Fruit fly (Drosophila melanogaster) whole organism: Measurements from ENCODE around the gene sordd2.
"Not testable (repeated sequence)": the region's sequence is repeated elsewhere in the genome, so short reads cannot be mapped to it uniquely, and the experiment has no call there.

Source experiments
- CG8478 ChIP-seq: fragments of >200 bp; optimal IDR thresholded peaks from 2 replicates; lab custom pipeline; 2018; ENCODE audit warnings: inconsistent platforms
- Dll ChIP-seq: fragments of >200 bp; optimal IDR thresholded peaks from 2 replicates; lab custom pipeline; 2017
- EcR ChIP-seq, 2 experiments: fragments of >200 bp; optimal IDR thresholded peaks; 2 replicates each; lab custom pipeline; 2017; ENCODE audit warnings: missing biosample characterization in 2 of 2, missing genetic modification characterization in 2 of 2, missing genetic modification reagents in 2 of 2
- pan ChIP-seq: fragments of >200 bp; optimal IDR thresholded peaks from 2 replicates; lab custom pipeline; 2017
- psq ChIP-seq: fragments of >200 bp; optimal IDR thresholded peaks from 2 replicates; lab custom pipeline; 2017
- usp ChIP-seq: fragments of >200 bp; optimal IDR thresholded peaks from 2 replicates; lab custom pipeline; 2017; ENCODE audit warnings: missing biosample characterization, missing genetic modification characterization, mixed read lengths

The sordd2 gene

dm6 chrX:15795951-15796443 is 3.0 kb downstream of the sordd2 start, which contains the start of gene sordd1:
Gene sordd1, minus strand, starts transcription at chrX:15796028.
- TF ChIP-seq CG8478; EcR (GFP tag; optimal IDR thresholded peaks at IDR 0.05; lab: Kevin White, UChicago); psq (lab: Kevin White, UChicago): not testable (repeated sequence)

dm6 chrX:15788235-15789187 is 10.5 kb downstream of the sordd2 start, which contains the start of gene Rhp:
Gene Rhp, plus strand, starts transcription at chrX:15788897.
- TF ChIP-seq pan (no peak), EcR (GFP tag; optimal IDR thresholded peaks at IDR 0.05; lab: Kevin White, UChicago) (no peak), CG8478 (no peak), psq (lab: Kevin White, UChicago) (no peak), Dll (lab: Kevin White, UChicago) (no peak), usp (no peak)

- TF ChIP-seq usp: no peak
- TF ChIP-seq EcR (GFP tag; optimal IDR thresholded peaks at IDR 0.05; lab: Kevin White, UChicago): no peak
- no peak for TF ChIP-seq CG8478
- no peak for TF ChIP-seq psq (lab: Kevin White, UChicago)
- no peak for TF ChIP-seq Dll (lab: Kevin White, UChicago)
- no peak for TF ChIP-seq pan
Observed at dm6 chrX:15786242-15786641, 12.7 kb downstream of the sordd2 start.

dm6 chrX:15785429-15786239 is 13.3 kb downstream of the sordd2 start, which contains the start of the genes Paf-AHalpha and mRpS30:
Gene Paf-AHalpha, minus strand, starts transcription at chrX:15785583.
Gene mRpS30, plus strand, starts transcription at chrX:15786047.
- TF ChIP-seq psq (lab: Kevin White, UChicago): no peak
- TF ChIP-seq Dll (lab: Kevin White, UChicago): no peak
- TF ChIP-seq usp: no peak
- no peak for TF ChIP-seq CG8478
- TF ChIP-seq pan: no peak
- no peak for TF ChIP-seq EcR (GFP tag; optimal IDR thresholded peaks at IDR 0.05; lab: Kevin White, UChicago)

dm6 chrX:15783610-15784009 is 15.4 kb downstream of the sordd2 start, which contains the start of gene Efhc1.1:
Gene Efhc1.1, minus strand, starts transcription at chrX:15783710.
- no peak for TF ChIP-seq EcR (GFP tag; optimal IDR thresholded peaks at IDR 0.05; lab: Kevin White, UChicago)
- TF ChIP-seq CG8478: no peak
- TF ChIP-seq Dll (lab: Kevin White, UChicago): no peak
- no peak for TF ChIP-seq pan
- no peak for TF ChIP-seq usp
- TF ChIP-seq psq (lab: Kevin White, UChicago): no peak

dm6 chrX:15778846-15779245 is 20.1 kb downstream of the sordd2 start, which contains the start of gene CG43673:
Gene CG43673, plus strand, starts transcription at chrX:15779146.
- TF ChIP-seq CG8478 (no peak), Dll (lab: Kevin White, UChicago) (no peak), psq (lab: Kevin White, UChicago) (no peak), pan (no peak), EcR (GFP tag; optimal IDR thresholded peaks at IDR 0.05; lab: Kevin White, UChicago) (no peak)

dm6 chrX:15772663-15773062 is 26.3 kb downstream of the sordd2 start, which contains the start of gene CG43672:
Gene CG43672, plus strand, starts transcription at chrX:15772963.
- TF ChIP-seq EcR (GFP tag; optimal IDR thresholded peaks at IDR 0.05; lab: Kevin White, UChicago): no peak
- TF ChIP-seq Dll (lab: Kevin White, UChicago): no peak
- TF ChIP-seq CG8478: no peak

dm6 chrX:15769457-15769856 is 29.5 kb downstream of the sordd2 start, which contains the start of gene CG33172:
Gene CG33172, plus strand, starts transcription at chrX:15769664.
- TF ChIP-seq EcR (GFP tag; optimal IDR thresholded peaks at IDR 0.05; lab: Kevin White, UChicago) (no peak), CG8478 (no peak), usp (no peak), Dll (lab: Kevin White, UChicago) (no peak), psq (lab: Kevin White, UChicago) (no peak), pan (no peak)

- no peak for TF ChIP-seq Dll (lab: Kevin White, UChicago)
- no peak for TF ChIP-seq pan
- TF ChIP-seq psq (lab: Kevin White, UChicago): no peak
Observed at dm6 chrX:15766395-15766866, 32.5 kb downstream of the sordd2 start, which contains the start of gene CG8952. Gene CG8952, minus strand, starts transcription at chrX:15766445.

- no peak for TF ChIP-seq Dll (lab: Kevin White, UChicago)
- TF ChIP-seq CG8478: no peak
Observed at dm6 chrX:15762723-15763122, 36.2 kb downstream of the sordd2 start, which contains the start of gene Polr3A. Gene Polr3A, plus strand, starts transcription at chrX:15762956.

- TF ChIP-seq usp: no peak
- TF ChIP-seq Dll (lab: Kevin White, UChicago): no peak
- TF ChIP-seq pan: no peak
- TF ChIP-seq psq (lab: Kevin White, UChicago): no peak
- TF ChIP-seq EcR (GFP tag; optimal IDR thresholded peaks at IDR 0.05; lab: Kevin White, UChicago): no peak
- TF ChIP-seq CG8478: no peak
Observed at dm6 chrX:15761298-15761640, 37.7 kb downstream of the sordd2 start.
